Fruit fly (Drosophila melanogaster) whole organism, embryonic: Measurements from ENCODE around the gene amos.
A peak's percentile ranks its signal among the peaks of the same experiment; 100 is the strongest.

Experiments used
- Atf-2 ChIP-seq: fragments of 200-800 bp; sonication (Bioruptor generic); optimal IDR thresholded peaks from 2 replicates; lab custom pipeline; 2016; ENCODE audit warnings: missing biosample characterization, missing genetic modification characterization
- Awh ChIP-seq: fragments of 200-800 bp; sonication (Bioruptor generic); IDR thresholded peaks from 2 replicates; pipeline ENCODE4, ENCODE4 v1.3.6; 2022; ENCODE audit warnings: missing biosample characterization, missing genetic modification characterization
- CG10267 ChIP-seq: fragments of 200-800 bp; sonication (Bioruptor generic); optimal IDR thresholded peaks from 2 replicates; lab custom pipeline; 2018; ENCODE audit warnings: missing biosample characterization, mild to moderate bottlenecking, missing genetic modification characterization, moderate library complexity
- CG10431 ChIP-seq: fragments of 200-800 bp; sonication (Bioruptor generic); optimal IDR thresholded peaks from 3 replicates; lab custom pipeline; 2018; ENCODE audit warnings: missing biosample characterization, mild to moderate bottlenecking, missing genetic modification characterization
- CG11723 ChIP-seq: fragments of 200-800 bp; sonication (Bioruptor generic); optimal IDR thresholded peaks from 2 replicates; lab custom pipeline; 2017; ENCODE audit warnings: missing biosample characterization, mild to moderate bottlenecking, missing genetic modification characterization
- CG13894 ChIP-seq: fragments of 200-800 bp; sonication (Bioruptor generic); optimal IDR thresholded peaks from 3 replicates; lab custom pipeline; 2018; ENCODE audit warnings: missing biosample characterization, mild to moderate bottlenecking, missing genetic modification characterization, moderate library complexity
- CG14050 ChIP-seq: fragments of 200-800 bp; sonication (Bioruptor generic); IDR thresholded peaks from 3 replicates; pipeline ENCODE4 v1.3.6; 2022; ENCODE audit warnings: missing biosample characterization, missing genetic modification characterization
- CG1529 ChIP-seq: fragments of 200-800 bp; sonication (Bioruptor generic); optimal IDR thresholded peaks from 3 replicates; lab custom pipeline; 2018; ENCODE audit warnings: missing biosample characterization, missing genetic modification characterization
- CG17359 ChIP-seq: fragments of 200-800 bp; sonication (Bioruptor generic); optimal IDR thresholded peaks from 3 replicates; lab custom pipeline; 2018; ENCODE audit warnings: missing biosample characterization, mild to moderate bottlenecking, missing genetic modification characterization, moderate library complexity
- CG1792 ChIP-seq: fragments of 200-800 bp; sonication (Bioruptor generic); optimal IDR thresholded peaks from 2 replicates; lab custom pipeline; 2016; ENCODE audit warnings: missing biosample characterization, missing genetic modification characterization
- CG1832 ChIP-seq: fragments of 200-800 bp; sonication (Bioruptor generic); optimal IDR thresholded peaks from 2 replicates; lab custom pipeline; 2017; ENCODE audit warnings: missing biosample characterization, mild to moderate bottlenecking, missing genetic modification characterization, inconsistent platforms
- CG2889 ChIP-seq: fragments of 200-800 bp; sonication (Bioruptor generic); IDR thresholded peaks from 3 replicates; pipeline ENCODE4 v1.3.6; 2022; ENCODE audit warnings: missing biosample characterization, missing genetic modification characterization
- CG31388 ChIP-seq: fragments of 200-800 bp; sonication (Bioruptor generic); optimal IDR thresholded peaks from 2 replicates; lab custom pipeline; 2016; ENCODE audit warnings: missing biosample characterization, missing genetic modification characterization
- CG3838 ChIP-seq: fragments of 200-800 bp; sonication (Bioruptor generic); optimal IDR thresholded peaks from 3 replicates; lab custom pipeline; 2016; ENCODE audit warnings: missing biosample characterization, missing genetic modification characterization
- CG4820 ChIP-seq: fragments of 200-800 bp; sonication (Bioruptor generic); optimal IDR thresholded peaks from 3 replicates; lab custom pipeline; 2016; ENCODE audit warnings: missing biosample characterization, missing genetic modification characterization
- CG6854 ChIP-seq: fragments of 200-800 bp; sonication (Bioruptor generic); optimal IDR thresholded peaks from 3 replicates; lab custom pipeline; 2017; ENCODE audit warnings: missing biosample characterization, mild to moderate bottlenecking, missing genetic modification characterization
- CG7357 ChIP-seq: fragments of 200-800 bp; sonication (Bioruptor generic); IDR thresholded peaks from 3 replicates; pipeline ENCODE4 v1.3.6; 2022; ENCODE audit warnings: missing biosample characterization, missing genetic modification characterization
- CG7963 ChIP-seq: fragments of 200-800 bp; sonication (Bioruptor generic); IDR thresholded peaks from 3 replicates; pipeline ENCODE4 v1.3.6; 2022; ENCODE audit warnings: missing biosample characterization, missing genetic modification characterization; ENCODE audit not compliant: partially characterized antibody
- CG9932 ChIP-seq: fragments of 200-800 bp; sonication (Bioruptor generic); IDR thresholded peaks from 2 replicates; pipeline ENCODE4 v1.3.6; 2022; ENCODE audit warnings: missing biosample characterization, missing genetic modification characterization
- Dref ChIP-seq: fragments of 200-800 bp; sonication (Bioruptor generic); IDR thresholded peaks from 2 replicates; pipeline ENCODE4 v1.3.6; 2022; ENCODE audit warnings: missing biosample characterization, missing genetic modification characterization
- Eip74EF ChIP-seq, 2 experiments: fragments of 200-800 bp in 1 of 2; fragments of >200 bp in 1 of 2; sonication (Bioruptor generic) in 1 of 2; optimal IDR thresholded peaks; 2 replicates each; lab custom pipeline; 2017 to 2019; ENCODE audit warnings: missing biosample characterization in 2 of 2, missing genetic modification characterization in 2 of 2, mild to moderate bottlenecking in 1 of 2, moderate library complexity in 1 of 2
- Elba2 ChIP-seq: fragments of 200-800 bp; sonication (Bioruptor generic); optimal IDR thresholded peaks from 3 replicates; lab custom pipeline; 2016; ENCODE audit warnings: missing biosample characterization, missing genetic modification characterization
- HLH4C ChIP-seq: fragments of 200-800 bp; sonication (Bioruptor generic); IDR thresholded peaks from 3 replicates; pipeline ENCODE4 v1.3.6; 2022; ENCODE audit warnings: missing biosample characterization, missing genetic modification characterization; ENCODE audit not compliant: partially characterized antibody
- MBD-R2 ChIP-seq: fragments of 200-800 bp; sonication (Bioruptor generic); IDR thresholded peaks from 2 replicates; pipeline ENCODE4 v1.3.6; 2022; ENCODE audit warnings: missing biosample characterization, missing genetic modification characterization
- Nf-YB ChIP-seq: fragments of 200-800 bp; sonication (Bioruptor generic); optimal IDR thresholded peaks from 3 replicates; lab custom pipeline; 2019; ENCODE audit warnings: missing biosample characterization, mild to moderate bottlenecking, missing genetic modification characterization, moderate library complexity
- NfI ChIP-seq: fragments of 200-800 bp; sonication (Bioruptor generic); optimal IDR thresholded peaks from 3 replicates; lab custom pipeline; 2018; ENCODE audit warnings: missing biosample characterization, mild to moderate bottlenecking, missing genetic modification characterization, moderate library complexity
- Ptx1 ChIP-seq: fragments of 200-800 bp; sonication (Bioruptor generic); IDR thresholded peaks from 2 replicates; pipeline ENCODE4 v1.3.6; 2022; ENCODE audit warnings: missing biosample characterization, missing genetic modification characterization
- Scr ChIP-seq: fragments of 200-800 bp; sonication (Bioruptor generic); IDR thresholded peaks from 2 replicates; pipeline ENCODE4 v1.3.6; 2022; ENCODE audit warnings: missing biosample characterization, missing genetic modification characterization; ENCODE audit not compliant: partially characterized antibody
- Trl ChIP-seq, 3 experiments: fragments of >200 bp in 2 of 3; fragments of 200-800 bp in 1 of 3; sonication (Bioruptor generic) in 1 of 3; optimal IDR thresholded peaks; 2 replicates in 1 of 3; 3 replicates in 2 of 3; lab custom pipeline; 2016 to 2017; ENCODE audit warnings: missing biosample characterization in 1 of 3, missing genetic modification characterization in 1 of 3
- bsh ChIP-seq, 2 experiments: fragments of 200-800 bp; sonication (Bioruptor generic); optimal IDR thresholded peaks; 2 replicates each; lab custom pipeline; 2017 to 2018; ENCODE audit warnings: mild to moderate bottlenecking in 2 of 2, missing biosample characterization in 2 of 2, missing genetic modification characterization in 2 of 2, moderate library complexity in 1 of 2
- btn ChIP-seq: fragments of 200-800 bp; sonication (Bioruptor generic); optimal IDR thresholded peaks from 2 replicates; lab custom pipeline; 2016; ENCODE audit warnings: missing biosample characterization, missing genetic modification characterization
- chn ChIP-seq: fragments of 200-800 bp; sonication (Bioruptor generic); optimal IDR thresholded peaks from 2 replicates; lab custom pipeline; 2016; ENCODE audit warnings: missing biosample characterization, missing genetic modification characterization
- disco-r ChIP-seq: fragments of 200-800 bp; sonication (Bioruptor generic); optimal IDR thresholded peaks from 2 replicates; lab custom pipeline; 2016; ENCODE audit warnings: missing biosample characterization, missing genetic modification characterization
- dysf ChIP-seq: fragments of 200-800 bp; sonication (Bioruptor generic); IDR thresholded peaks from 3 replicates; pipeline ENCODE4 v1.3.6; 2022; ENCODE audit warnings: missing biosample characterization, missing genetic modification characterization
- eve ChIP-seq, 2 experiments: fragments of >200 bp; optimal IDR thresholded peaks; 2 replicates each; lab custom pipeline; 2017; ENCODE audit warnings: missing biosample characterization in 2 of 2, missing genetic modification characterization in 2 of 2
- ftz-f1 ChIP-seq: fragments of 200-800 bp; sonication (Bioruptor generic); optimal IDR thresholded peaks from 2 replicates; lab custom pipeline; 2016; ENCODE audit warnings: missing biosample characterization, missing genetic modification characterization
- jumu ChIP-seq: fragments of 200-800 bp; sonication (Bioruptor generic); optimal IDR thresholded peaks from 3 replicates; lab custom pipeline; 2016; ENCODE audit warnings: missing biosample characterization, missing genetic modification characterization
- nerfin-2 ChIP-seq: fragments of 200-800 bp; sonication (Bioruptor generic); IDR thresholded peaks from 2 replicates; pipeline ENCODE4 v1.3.6; 2022; ENCODE audit warnings: missing biosample characterization, missing genetic modification characterization; ENCODE audit not compliant: partially characterized antibody
- oc ChIP-seq: fragments of 200-800 bp; sonication (Bioruptor generic); optimal IDR thresholded peaks from 2 replicates; lab custom pipeline; 2018; ENCODE audit warnings: missing biosample characterization, mild to moderate bottlenecking, missing genetic modification characterization, moderate library complexity
- odd ChIP-seq: fragments of 200-800 bp; sonication (Bioruptor generic); optimal IDR thresholded peaks from 2 replicates; lab custom pipeline; 2017; ENCODE audit warnings: missing biosample characterization, mild to moderate bottlenecking, missing genetic modification characterization
- otp ChIP-seq: fragments of 200-800 bp; sonication (Bioruptor generic); IDR thresholded peaks from 3 replicates; pipeline ENCODE4, ENCODE4 v1.3.6; 2022; ENCODE audit warnings: missing biosample characterization, missing genetic modification characterization
- pho ChIP-seq: fragments of 200-800 bp; sonication (Bioruptor generic); optimal IDR thresholded peaks from 2 replicates; lab custom pipeline; 2016; ENCODE audit warnings: missing biosample characterization, missing genetic modification characterization
- pum ChIP-seq: fragments of 200-800 bp; sonication (Bioruptor generic); optimal IDR thresholded peaks from 2 replicates; lab custom pipeline; 2016; ENCODE audit warnings: missing biosample characterization, missing genetic modification characterization
- ranshi ChIP-seq: fragments of 200-800 bp; sonication (Bioruptor generic); IDR thresholded peaks from 2 replicates; pipeline ENCODE4 v1.3.6; 2022; ENCODE audit warnings: missing biosample characterization, missing genetic modification characterization
- rib ChIP-seq: fragments of 200-800 bp; sonication (Bioruptor generic); IDR thresholded peaks from 2 replicates; pipeline ENCODE4 v1.3.6; 2022; ENCODE audit warnings: missing biosample characterization, missing genetic modification characterization
- sim ChIP-seq: fragments of 200-800 bp; sonication (Bioruptor generic); IDR thresholded peaks from 2 replicates; pipeline ENCODE4 v1.3.6; 2022; ENCODE audit warnings: missing biosample characterization, missing genetic modification characterization
- sisA ChIP-seq: fragments of 200-800 bp; sonication (Bioruptor generic); IDR thresholded peaks from 2 replicates; pipeline ENCODE4 v1.3.6; 2022; ENCODE audit warnings: missing biosample characterization, missing genetic modification characterization
- slp2 ChIP-seq: fragments of 200-800 bp; sonication (Bioruptor generic); optimal IDR thresholded peaks from 2 replicates; lab custom pipeline; 2016; ENCODE audit warnings: missing biosample characterization, missing genetic modification characterization
- tll ChIP-seq, 2 experiments: fragments of 200-800 bp in 1 of 2; fragments of >200 bp in 1 of 2; sonication (Bioruptor generic) in 1 of 2; optimal IDR thresholded peaks; 2 replicates each; lab custom pipeline; 2017 to 2019; ENCODE audit warnings: missing biosample characterization in 2 of 2, missing genetic modification characterization in 2 of 2, mild to moderate bottlenecking in 1 of 2, moderate library complexity in 1 of 2
- zen ChIP-seq: fragments of 200-800 bp; sonication (Bioruptor generic); optimal IDR thresholded peaks from 3 replicates; lab custom pipeline; 2018; ENCODE audit warnings: missing biosample characterization, mild to moderate bottlenecking, missing genetic modification characterization, moderate library complexity

amos gene

DNA sequence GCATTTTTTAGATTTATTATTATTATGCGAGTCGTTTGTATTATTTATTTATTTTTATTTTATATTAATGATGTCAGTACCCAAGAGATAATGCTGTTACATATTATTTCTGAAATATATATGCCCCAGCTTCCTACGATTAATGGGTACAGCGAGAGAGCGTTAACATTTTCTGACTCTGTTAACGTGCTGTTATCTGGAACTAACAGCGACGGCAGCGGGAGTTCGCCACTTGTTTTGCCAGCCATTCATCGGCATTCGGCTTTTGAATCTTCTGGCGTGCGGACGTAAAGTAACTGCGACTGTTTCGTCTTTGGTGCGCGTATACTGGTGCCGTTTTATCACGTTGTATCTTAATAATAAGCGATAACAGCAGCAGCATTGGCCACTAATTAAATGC is 20.3 kb upstream of the amos start, which contains the start of gene MESR3 (continued):
- TF ChIP-seq CG10431 (no peak), eve (GFP tag; optimal IDR thresholded peaks at IDR 0.05; lab: Kevin White, UChicago) (no peak), CG2889 (GFP tag; lab: Robert Waterston, UW) (no peak), Nf-YB (peak; percentile 45), CG7357 (GFP tag; lab: Robert Waterston, UW) (peak; percentile 54; the same call in 2 of the 3 replicates), pho (no peak), CG1792 (GFP tag; lab: Kevin White, UChicago) (peak; percentile 12), Eip74EF (GFP tag; optimal IDR thresholded peaks at IDR 0.05; lab: Kevin White, UChicago) (peak in 1 of 2 experiments; percentile 68), CG11723 (GFP tag; lab: Kevin White, UChicago) (peak; percentile 23), CG9932 (peak; percentile 53), Trl (optimal IDR thresholded peaks at IDR 0.05; lab: Kevin White, UChicago) (no peak), Trl (GFP tag; optimal IDR thresholded peaks at IDR 0.05; lab: Kevin White, UChicago) (no peak), odd (GFP tag; lab: Kevin White, UChicago) (peak; percentile 51), CG3838 (no peak), nerfin-2 (GFP tag; lab: Robert Waterston, UW) (no peak), btn (GFP tag; lab: Kevin White, UChicago) (no peak), Awh (GFP tag; lab: Robert Waterston, UW) (peak; percentile 56; the same call in 1 of the 2 replicates), CG10267 (tag; lab: Kevin White, UChicago) (peak; percentile 75), otp (GFP tag; lab: Robert Waterston, UW) (peak; percentile 43; the same call in 2 of the 3 replicates), Dref (GFP tag; lab: Robert Waterston, UW) (no peak), sisA (GFP tag; lab: Robert Waterston, UW) (0 out of 2 replicates have a peak, but pooled peaks have one; percentile 9), chn (peak; percentile 27), disco-r (GFP tag; lab: Kevin White, UChicago) (no peak), sim (GFP tag; lab: Robert Waterston, UW) (no peak), Scr (GFP tag; lab: Robert Waterston, UW) (no peak; the same call in 1 of the 2 replicates), HLH4C (GFP tag; lab: Robert Waterston, UW) (0 out of 3 replicates have a peak, but pooled peaks have one; percentile 37), Atf-2 (GFP tag; lab: Kevin White, UChicago) (no peak), CG31388 (GFP tag; lab: Kevin White, UChicago) (no peak), NfI (GFP tag; lab: Kevin White, UChicago) (no peak), CG14050 (GFP tag; lab: Robert Waterston, UW) (peak; percentile 30; the same call in 2 of the 3 replicates), ranshi (GFP tag; lab: Robert Waterston, UW) (peak; percentile 77), zen (tag; lab: Kevin White, UChicago) (peak; percentile 37), CG17359 (tag; lab: Kevin White, UChicago) (peak; percentile 88), CG4820 (GFP tag; lab: Kevin White, UChicago) (peak; percentile 51), CG6854 (GFP tag; lab: Kevin White, UChicago) (peak; percentile 75), slp2 (GFP tag; lab: Kevin White, UChicago) (no peak), oc (tag; lab: Kevin White, UChicago) (peak; percentile 79), CG1832 (GFP tag; lab: Kevin White, UChicago) (no peak), ftz-f1 (peak; percentile 30), dysf (peak; percentile 51; the same call in 2 of the 3 replicates), MBD-R2 (peak; percentile 46; the same call in 1 of the 2 replicates), CG13894 (peak; percentile 74), CG1529 (GFP tag; lab: Kevin White, UChicago) (no peak), bsh (GFP tag; optimal IDR thresholded peaks at IDR 0.05; lab: Kevin White, UChicago) (peak; percentile 33 to 37), Ptx1 (GFP tag; lab: Robert Waterston, UW) (no peak; the same call in 1 of the 2 replicates), pum (GFP tag; lab: Kevin White, UChicago) (no peak), Elba2 (GFP tag; lab: Kevin White, UChicago) (no peak), rib (no peak), tll (GFP tag; optimal IDR thresholded peaks at IDR 0.05; lab: Kevin White, UChicago) (no peak), CG7963 (GFP tag; lab: Robert Waterston, UW) (no peak), jumu (GFP tag; lab: Kevin White, UChicago) (no peak)
